Fruit fly (Drosophila melanogaster): ENCODE data around the gene RpL36A.

dm6 chr2L:7992654-7993053 is 50.1 kb downstream of the RpL36A start:
- TF ChIP-seq Oaz (GFP tag; IDR thresholded peaks at IDR 0.05) (no peak), CG9437 (GFP tag; optimal IDR thresholded peaks at IDR 0.05) (no peak), Bdp1 (GFP tag; optimal IDR thresholded peaks at IDR 0.05) (no peak), CG7987 (GFP tag; optimal IDR thresholded peaks at IDR 0.05) (no peak), CG9797 (GFP tag; optimal IDR thresholded peaks at IDR 0.05) (no peak), sim (GFP tag; IDR thresholded peaks at IDR 0.05) (no peak), chm (GFP tag; IDR thresholded peaks at IDR 0.05) (no peak), ham (GFP tag; IDR thresholded peaks at IDR 0.05) (no peak), Elba2 (GFP tag; optimal IDR thresholded peaks at IDR 0.05) (no peak), disco-r (GFP tag; optimal IDR thresholded peaks at IDR 0.05) (no peak), B-H2 (GFP tag; optimal IDR thresholded peaks at IDR 0.05) (no peak), hkb (optimal IDR thresholded peaks at IDR 0.05) (no peak), hkb (GFP tag; IDR thresholded peaks at IDR 0.05) (no peak), Kr (GFP tag; optimal IDR thresholded peaks at IDR 0.05) (no peak)
